Worm (Caenorhabditis elegans): ENCODE data around the gene cisd-3.1.

Gene cisd-3.1

ce11 chrIII:4508064-4508905, 34.4 kb upstream of the cisd-3.1 start, which contains the start of the genes cct-5 and F25F2.1:
Gene cct-5, minus strand, starts transcription at chrIII:4508114.
Gene F25F2.1, plus strand, starts transcription at chrIII:4508855.
- TF ChIP-seq ztf-6 (GFP tag; IDR thresholded peaks at IDR 0.05): no peak
- TF ChIP-seq ekl-4 (GFP tag; IDR thresholded peaks at IDR 0.05): peak; percentile 79
- peak; percentile 81 for TF ChIP-seq F33H1.4 (GFP tag; IDR thresholded peaks at IDR 0.05)
- TF ChIP-seq hsf-1 (GFP tag; IDR thresholded peaks at IDR 0.05): peak; percentile 98
- TF ChIP-seq unc-130 (GFP tag; optimal IDR thresholded peaks at IDR 0.05): peak; percentile 79
- TF ChIP-seq hmg-20 (GFP tag; IDR thresholded peaks at IDR 0.05): no peak
- no peak; the same call in 1 of the 2 replicates for TF ChIP-seq mcd-1 (GFP tag; IDR thresholded peaks at IDR 0.05)
- no peak for TF ChIP-seq nhr-27 (tag; optimal IDR thresholded peaks at IDR 0.05)
- TF ChIP-seq madf-6 (GFP tag; IDR thresholded peaks at IDR 0.05): peak; percentile 97
- TF ChIP-seq ceh-79 (tag; optimal IDR thresholded peaks at IDR 0.05): no peak
- TF ChIP-seq sea-2 (GFP tag; IDR thresholded peaks at IDR 0.05): no peak
- TF ChIP-seq fkh-3 (tag; optimal IDR thresholded peaks at IDR 0.05): no peak
- TF ChIP-seq ztf-22 (GFP tag; optimal IDR thresholded peaks at IDR 0.05): no peak
- no peak for TF ChIP-seq B0261.1 (tag; optimal IDR thresholded peaks at IDR 0.05)
- no peak for TF ChIP-seq tbx-9 (tag; optimal IDR thresholded peaks at IDR 0.05; ENCODE audit: borderline replicate concordance)
- no peak for TF ChIP-seq ztf-25 (GFP tag; IDR thresholded peaks at IDR 0.05)
- TF ChIP-seq rpc-1 (optimal IDR thresholded peaks at IDR 0.05): no peak
- no peak for TF ChIP-seq rpc-1 (tag; optimal IDR thresholded peaks at IDR 0.05)
- no peak for TF ChIP-seq egrh-3 (GFP tag; IDR thresholded peaks at IDR 0.05)
- no peak for TF ChIP-seq let-607 (tag; optimal IDR thresholded peaks at IDR 0.05)
- TF ChIP-seq ceh-58 (GFP tag; IDR thresholded peaks at IDR 0.05): no peak
- peak; percentile 88 for TF ChIP-seq B0019.2 (GFP tag; conservative IDR thresholded peaks at IDR 0.05)
- no peak for TF ChIP-seq unc-62 (GFP tag; optimal IDR thresholded peaks at IDR 0.05)
- no peak for TF ChIP-seq F37B4.10 (GFP tag; IDR thresholded peaks at IDR 0.05)
- no peak for TF ChIP-seq gei-17 (GFP tag; optimal IDR thresholded peaks at IDR 0.05)
- peak; percentile 95 for TF ChIP-seq lin-54 (GFP tag; optimal IDR thresholded peaks at IDR 0.05)
- peak; percentile 86 for TF ChIP-seq snpc-1.3 (tag; optimal IDR thresholded peaks at IDR 0.05; ENCODE audit: insufficient read depth)
- TF ChIP-seq ztf-18 (tag; optimal IDR thresholded peaks at IDR 0.05): peak; percentile 79
- no peak for TF ChIP-seq lin-26 (GFP tag; IDR thresholded peaks at IDR 0.05)
- peak; percentile 72 for TF ChIP-seq F49E8.2 (tag; optimal IDR thresholded peaks at IDR 0.05; ENCODE audit: insufficient read depth)
- no peak for TF ChIP-seq aptf-2 (GFP tag; conservative IDR thresholded peaks at IDR 0.05)
- TF ChIP-seq ccch-3 (GFP tag; optimal IDR thresholded peaks at IDR 0.05): no peak
- TF ChIP-seq C17E4.6 (GFP tag; IDR thresholded peaks at IDR 0.05): peak; percentile 61; the same call in 1 of the 2 replicates
- TF ChIP-seq ets-4 (GFP tag; optimal IDR thresholded peaks at IDR 0.05): no peak
- no peak for TF ChIP-seq C06A6.2 (GFP tag; conservative IDR thresholded peaks at IDR 0.05)
- TF ChIP-seq mes-4 (tag; optimal IDR thresholded peaks at IDR 0.05): no peak
- TF ChIP-seq repo-1 (tag; optimal IDR thresholded peaks at IDR 0.05): no peak
- no peak for TF ChIP-seq F52B5.7 (tag; optimal IDR thresholded peaks at IDR 0.05)
- no peak for TF ChIP-seq ZK185.1 (tag; optimal IDR thresholded peaks at IDR 0.05; ENCODE audit: poor library complexity, severe bottlenecking)
- peak; percentile 82 for TF ChIP-seq xnd-1 (tag; optimal IDR thresholded peaks at IDR 0.05)
- peak; percentile 96 for TF ChIP-seq ceh-91 (GFP tag; IDR thresholded peaks at IDR 0.05)
- TF ChIP-seq bed-1 (GFP tag; IDR thresholded peaks at IDR 0.05): no peak
- no peak for TF ChIP-seq egl-44 (GFP tag; IDR thresholded peaks at IDR 0.05)
- TF ChIP-seq K11D2.4 (GFP tag; IDR thresholded peaks at IDR 0.05): no peak
- no peak for TF ChIP-seq lin-40 (tag; optimal IDR thresholded peaks at IDR 0.05)
- TF ChIP-seq ama-1 (optimal IDR thresholded peaks at IDR 0.05): no peak
- TF ChIP-seq ama-1 (GFP tag; optimal IDR thresholded peaks at IDR 0.05): no peak
- TF ChIP-seq dpff-1 (tag; optimal IDR thresholded peaks at IDR 0.05): no peak
